Worm (Caenorhabditis elegans) whole organism, L2 larva: ENCODE data around the gene C34C12.12.
A peak's percentile ranks its signal among the peaks of the same experiment; 100 is the strongest.

ENCODE experiments used
- C34F6.9 ChIP-seq: fragments of 150-350 bp; optimal IDR thresholded peaks from 2 replicates; lab custom pipeline; 2014; ENCODE audit warnings: missing biosample characterization, missing genetic modification characterization
- F13H6.1 ChIP-seq: sonication (generic microtip); optimal IDR thresholded peaks from 2 replicates; lab custom pipeline; 2016; ENCODE audit warnings: missing genetic modification characterization, missing compliant biosample characterization
- R02D3.7 ChIP-seq: fragments of 150-350 bp; optimal IDR thresholded peaks from 2 replicates; lab custom pipeline; 2014; ENCODE audit warnings: missing biosample characterization, missing genetic modification characterization
- aly-2 ChIP-seq: fragments of 150-350 bp; optimal IDR thresholded peaks from 2 replicates; lab custom pipeline; 2014; ENCODE audit warnings: missing biosample characterization, missing genetic modification characterization
- blmp-1 ChIP-seq: sonication (generic microtip); optimal IDR thresholded peaks from 2 replicates; lab custom pipeline; 2017; ENCODE audit warnings: missing genetic modification characterization, mild to moderate bottlenecking, missing compliant biosample characterization, antibody characterized with exemption, moderate library complexity; ENCODE audit not compliant: insufficient read depth
- crh-2 ChIP-seq: sonication (generic microtip); optimal IDR thresholded peaks from 2 replicates; lab custom pipeline; 2017; ENCODE audit warnings: missing biosample characterization, missing genetic modification characterization
- egl-27 ChIP-seq: sonication (generic microtip); optimal IDR thresholded peaks from 3 replicates; lab custom pipeline; 2017; ENCODE audit warnings: missing biosample characterization, missing genetic modification reagents, missing genetic modification characterization
- elt-1 ChIP-seq: fragments of 150-350 bp; optimal IDR thresholded peaks from 2 replicates; lab custom pipeline; 2014; ENCODE audit warnings: missing biosample characterization, missing genetic modification characterization
- elt-3 ChIP-seq: sonication (generic microtip); optimal IDR thresholded peaks from 2 replicates; lab custom pipeline; 2017; ENCODE audit warnings: missing biosample characterization, missing genetic modification characterization
- fos-1 ChIP-seq: fragments of 150-350 bp; optimal IDR thresholded peaks from 2 replicates; lab custom pipeline; 2014; ENCODE audit warnings: missing biosample characterization, missing genetic modification characterization
- gmeb-1 ChIP-seq: fragments of 150-350 bp; optimal IDR thresholded peaks from 2 replicates; lab custom pipeline; 2014; ENCODE audit warnings: missing biosample characterization, missing genetic modification characterization
- lin-11 ChIP-seq: fragments of 150-350 bp; sonication (generic microtip); optimal IDR thresholded peaks from 2 replicates; lab custom pipeline; 2014; ENCODE audit warnings: missing biosample characterization, missing genetic modification characterization, inconsistent platforms, mixed read lengths
- lin-13 ChIP-seq: fragments of 150-350 bp; optimal IDR thresholded peaks from 2 replicates; lab custom pipeline; 2014; ENCODE audit warnings: missing biosample characterization, missing genetic modification reagents, missing genetic modification characterization
- lin-39 ChIP-seq: fragments of 150-350 bp; optimal IDR thresholded peaks from 2 replicates; lab custom pipeline; 2014; ENCODE audit warnings: missing biosample characterization, missing genetic modification reagents, missing genetic modification characterization
- lsy-2 ChIP-seq, 2 experiments: fragments of 150-350 bp in 1 of 2; sonication (generic microtip) in 1 of 2; optimal IDR thresholded peaks; 2 replicates each; lab custom pipeline; 2014 to 2017; ENCODE audit warnings: missing biosample characterization in 2 of 2, missing genetic modification characterization in 2 of 2
- mbf-1 ChIP-seq: sonication (generic microtip); optimal IDR thresholded peaks from 2 replicates; lab custom pipeline; 2017; ENCODE audit warnings: missing biosample characterization, missing genetic modification characterization
- mdl-1 ChIP-seq, 2 experiments: fragments of 150-350 bp in 1 of 2; sonication (generic microtip) in 1 of 2; optimal IDR thresholded peaks; 2 replicates each; lab custom pipeline; 2017; ENCODE audit warnings: missing biosample characterization in 2 of 2, missing genetic modification characterization in 2 of 2
- nhr-10 ChIP-seq: sonication (generic microtip); optimal IDR thresholded peaks from 2 replicates; lab custom pipeline; 2017; ENCODE audit warnings: missing biosample characterization, missing genetic modification characterization
- nhr-12 ChIP-seq: fragments of 150-350 bp; optimal IDR thresholded peaks from 2 replicates; lab custom pipeline; 2014; ENCODE audit warnings: missing biosample characterization, missing genetic modification characterization
- nhr-129 ChIP-seq: fragments of 150-350 bp; optimal IDR thresholded peaks from 2 replicates; lab custom pipeline; 2014; ENCODE audit warnings: missing biosample characterization, missing genetic modification characterization
- nhr-21 ChIP-seq: fragments of 150-350 bp; optimal IDR thresholded peaks from 2 replicates; lab custom pipeline; 2014; ENCODE audit warnings: missing biosample characterization, missing genetic modification characterization
- nhr-23 ChIP-seq: fragments of 150-350 bp; optimal IDR thresholded peaks from 2 replicates; lab custom pipeline; 2014; ENCODE audit warnings: missing biosample characterization, missing genetic modification reagents, missing genetic modification characterization
- nhr-25 ChIP-seq: fragments of 150-350 bp; sonication (generic microtip); optimal IDR thresholded peaks from 3 replicates; lab custom pipeline; 2014; ENCODE audit warnings: missing biosample characterization, missing genetic modification characterization
- nhr-6 ChIP-seq: fragments of 150-350 bp; optimal IDR thresholded peaks from 2 replicates; lab custom pipeline; 2014; ENCODE audit warnings: missing biosample characterization, missing genetic modification characterization
- peb-1 ChIP-seq: fragments of 150-350 bp; optimal IDR thresholded peaks from 2 replicates; lab custom pipeline; 2014; ENCODE audit warnings: missing biosample characterization, missing genetic modification characterization
- sem-4 ChIP-seq: fragments of 150-350 bp; optimal IDR thresholded peaks from 2 replicates; lab custom pipeline; 2014; ENCODE audit warnings: missing biosample characterization, missing genetic modification reagents, missing genetic modification characterization
- sma-3 ChIP-seq: sonication (generic microtip); optimal IDR thresholded peaks from 2 replicates; lab custom pipeline; 2016; ENCODE audit warnings: missing genetic modification reagents, missing genetic modification characterization, missing compliant biosample characterization
- sma-9 ChIP-seq, 2 experiments: fragments of 150-350 bp in 1 of 2; sonication (generic microtip) in 1 of 2; optimal IDR thresholded peaks; 2 replicates each; lab custom pipeline; 2014 to 2016; ENCODE audit warnings: missing genetic modification characterization in 2 of 2, mild to moderate bottlenecking in 1 of 2, missing biosample characterization in 1 of 2, missing compliant biosample characterization in 1 of 2, missing genetic modification reagents in 1 of 2, moderate library complexity in 1 of 2
- snpc-4 ChIP-seq: fragments of 150-350 bp; optimal IDR thresholded peaks from 2 replicates; lab custom pipeline; 2014; ENCODE audit warnings: missing biosample characterization, missing genetic modification characterization
- unc-55 ChIP-seq: fragments of 150-350 bp; sonication (generic microtip); optimal IDR thresholded peaks from 3 replicates; lab custom pipeline; 2014; ENCODE audit warnings: missing biosample characterization, missing genetic modification reagents, missing genetic modification characterization
- unc-62 ChIP-seq: fragments of 150-350 bp; optimal IDR thresholded peaks from 2 replicates; lab custom pipeline; 2014; ENCODE audit warnings: missing biosample characterization, missing genetic modification reagents, missing genetic modification characterization
- zag-1 ChIP-seq: fragments of 150-350 bp; optimal IDR thresholded peaks from 2 replicates; lab custom pipeline; 2014; ENCODE audit warnings: missing biosample characterization, missing genetic modification characterization
- ztf-1 ChIP-seq: fragments of 200-800 bp; sonication (Bioruptor generic); conservative IDR thresholded peaks from 2 replicates; pipeline ENCODE4 v1.3.6; 2022; ENCODE audit warnings: missing genetic modification characterization, missing compliant biosample characterization

Gene C34C12.12

ce11 chrIII:3461403-3461802 is 8.4 kb downstream of the C34C12.12 start, which contains the start of gene pph-6:
pph-6 (plus strand) TSS chrIII:3461703.
- TF ChIP-seq fos-1 (tag; lab: Kevin White, UChicago): no peak
- TF ChIP-seq gmeb-1 (tag; lab: Kevin White, UChicago): no peak
- TF ChIP-seq nhr-6: no peak
- no peak for TF ChIP-seq nhr-21
- TF ChIP-seq mdl-1 (tag; optimal IDR thresholded peaks at IDR 0.05; lab: Kevin White, UChicago): no peak
- TF ChIP-seq crh-2: no peak

ce11 chrIII:3467013-3467412 is 14.0 kb downstream of the C34C12.12 start:
- TF ChIP-seq snpc-4 (tag; lab: Kevin White, UChicago) (no peak), nhr-129 (tag; lab: Kevin White, UChicago) (no peak), blmp-1 (no peak), fos-1 (tag; lab: Kevin White, UChicago) (no peak), elt-1 (tag; lab: Kevin White, UChicago) (no peak), mbf-1 (tag; lab: Kevin White, UChicago) (no peak), nhr-12 (tag; lab: Kevin White, UChicago) (no peak), nhr-23 (tag; lab: Kevin White, UChicago) (no peak)

ce11 chrIII:3468384-3468783 is 15.4 kb downstream of the C34C12.12 start:
- TF ChIP-seq fos-1 (tag; lab: Kevin White, UChicago) (peak; percentile 39), zag-1 (tag; lab: Kevin White, UChicago) (no peak)
- TF ChIP-seq, all 48 proteins: peak for 1

ce11 chrIII:3469646-3470045 is 16.7 kb downstream of the C34C12.12 start, which contains the start of gene smim-14:
smim-14 (minus strand) TSS chrIII:3469746.
- TF ChIP-seq lin-11 (tag; lab: Kevin White, UChicago) (no peak), peb-1 (tag; lab: Kevin White, UChicago) (no peak), sem-4 (tag; lab: Kevin White, UChicago) (no peak), fos-1 (tag; lab: Kevin White, UChicago) (peak; percentile 13)
- TF ChIP-seq, all 48 proteins: peak for 1

ce11 chrIII:3470433-3470832 is 17.4 kb downstream of the C34C12.12 start:
- TF ChIP-seq lin-11 (tag; lab: Kevin White, UChicago) (no peak), sma-3 (GFP tag; lab: Kevin White, UChicago) (peak; percentile 7), nhr-21 (peak; percentile 22), unc-62 (GFP tag; lab: Kevin White, UChicago) (peak; percentile 1)

- TF ChIP-seq elt-3 (tag; lab: Kevin White, UChicago): no peak
- TF ChIP-seq lin-11 (tag; lab: Kevin White, UChicago): no peak
- no peak for TF ChIP-seq lin-39 (tag; lab: Kevin White, UChicago)
- TF ChIP-seq zag-1 (tag; lab: Kevin White, UChicago): no peak
Observed at ce11 chrIII:3470973-3471372, 18.0 kb downstream of the C34C12.12 start.

ce11 chrIII:3471403-3472053 is 18.5 kb downstream of the C34C12.12 start, which contains the start of gene rsu-1:
rsu-1 (plus strand) TSS chrIII:3472003.
- TF ChIP-seq sma-9 (GFP tag; optimal IDR thresholded peaks at IDR 0.05; lab: Kevin White, UChicago): peak; percentile 59
- no peak for TF ChIP-seq sma-9 (tag; optimal IDR thresholded peaks at IDR 0.05; lab: Kevin White, UChicago)
- TF ChIP-seq nhr-10: no peak
- peak; percentile 78 for TF ChIP-seq fos-1 (tag; lab: Kevin White, UChicago)
- peak; percentile 75 for TF ChIP-seq C34F6.9
- TF ChIP-seq sma-3 (GFP tag; lab: Kevin White, UChicago): peak; percentile 58
- TF ChIP-seq crh-2: peak; percentile 50
- peak; percentile 31 for TF ChIP-seq nhr-21
- TF ChIP-seq egl-27 (tag; lab: Kevin White, UChicago): peak; percentile 28
- peak; percentile 15 for TF ChIP-seq gmeb-1 (tag; lab: Kevin White, UChicago)
- no peak for TF ChIP-seq R02D3.7 (tag; lab: Kevin White, UChicago)
- TF ChIP-seq aly-2: no peak
- peak; percentile 19 for TF ChIP-seq lin-13 (GFP tag; lab: Kevin White, UChicago)
- peak; percentile 85 for TF ChIP-seq F13H6.1 (tag; lab: Kevin White, UChicago)
- TF ChIP-seq lsy-2 (tag; optimal IDR thresholded peaks at IDR 0.05; lab: Kevin White, UChicago): peak; percentile 33 to 67
- peak; percentile 34 for TF ChIP-seq sem-4 (tag; lab: Kevin White, UChicago)
- no peak for TF ChIP-seq ztf-1 (GFP tag; lab: Robert Waterston, UW)
- TF ChIP-seq nhr-6: peak; percentile 56
- peak; percentile 74 for TF ChIP-seq blmp-1
- peak; percentile 49 for TF ChIP-seq unc-55 (GFP tag; lab: Kevin White, UChicago)
- peak; percentile 72 for TF ChIP-seq nhr-25
- TF ChIP-seq nhr-129 (tag; lab: Kevin White, UChicago): peak; percentile 77
